Worm (Caenorhabditis elegans): ENCODE data around the gene ifd-2.

The ifd-2 gene

DNA sequence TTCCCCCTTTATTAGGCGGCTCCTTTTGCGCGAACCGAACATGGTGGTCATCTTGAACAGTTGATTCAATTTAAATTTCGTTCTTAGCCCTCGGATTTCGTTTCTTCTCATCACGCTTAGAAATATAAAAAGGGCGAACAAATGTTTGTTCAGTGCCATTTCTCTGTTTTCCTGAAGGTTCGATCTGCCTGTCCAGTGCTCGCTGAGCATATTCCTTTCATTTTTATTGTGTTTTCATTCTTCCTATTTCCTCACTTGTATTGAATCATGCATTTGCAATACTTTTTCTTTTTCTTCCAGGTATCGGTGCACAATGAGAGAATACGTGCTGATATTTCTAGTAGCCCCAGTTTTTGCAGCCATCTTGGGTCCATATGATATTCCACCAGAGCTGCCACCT is 38.3 kb downstream of the ifd-2 start, which contains the start of gene nas-15:
Gene nas-15, plus strand, starts transcription at position 301 of the 400 bp plus-strand sequence.
- TF ChIP-seq bed-1 (GFP tag; IDR thresholded peaks at IDR 0.05) (no peak), ZK185.1 (tag; optimal IDR thresholded peaks at IDR 0.05; ENCODE audit: poor library complexity, severe bottlenecking) (no peak), egl-18 (GFP tag; IDR thresholded peaks at IDR 0.05) (no peak), F23B12.7 (tag; optimal IDR thresholded peaks at IDR 0.05; ENCODE audit: insufficient read depth) (no peak), cebp-2 (GFP tag; IDR thresholded peaks at IDR 0.05) (no peak), snpc-4 (GFP tag; optimal IDR thresholded peaks at IDR 0.05) (no peak), snpc-4 (tag; optimal IDR thresholded peaks at IDR 0.05) (no peak), mel-28 (tag; optimal IDR thresholded peaks at IDR 0.05; ENCODE audit: borderline replicate concordance) (no peak), zim-3 (tag; optimal IDR thresholded peaks at IDR 0.05) (no peak), C06A6.2 (GFP tag; conservative IDR thresholded peaks at IDR 0.05) (no peak), ama-1 (optimal IDR thresholded peaks at IDR 0.05) (no peak), ama-1 (GFP tag; optimal IDR thresholded peaks at IDR 0.05) (no peak), ztf-28 (GFP tag; IDR thresholded peaks at IDR 0.05) (no peak), K11D2.4 (GFP tag; IDR thresholded peaks at IDR 0.05) (no peak), nhr-120 (GFP tag; IDR thresholded peaks at IDR 0.05) (no peak), F37B4.10 (GFP tag; IDR thresholded peaks at IDR 0.05) (no peak), die-1 (tag; optimal IDR thresholded peaks at IDR 0.05) (no peak)

DNA sequence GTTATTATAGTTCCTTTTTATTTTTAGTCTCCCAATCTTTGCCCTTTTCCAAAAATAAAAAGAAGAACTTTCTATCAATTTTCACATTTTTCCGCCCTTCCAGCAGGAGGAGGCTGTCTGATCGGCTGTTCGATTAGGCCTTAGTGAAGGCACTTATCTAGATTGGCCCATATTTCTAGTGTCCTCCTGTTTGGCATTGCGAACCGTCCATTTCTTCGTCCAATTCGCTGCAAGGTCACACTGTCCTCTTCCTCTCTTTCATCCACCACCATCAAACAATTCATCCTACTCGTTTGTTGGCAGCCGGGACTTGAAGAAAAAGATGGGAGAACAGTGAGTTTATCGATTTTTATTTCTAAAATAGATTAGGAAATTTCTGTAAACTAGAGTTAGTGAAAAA is 43.5 kb downstream of the ifd-2 start, which contains the start of gene T04G9.4:
Gene T04G9.4, plus strand, starts transcription at position 293 of the 400 bp plus-strand sequence.
- TF ChIP-seq ztf-6 (GFP tag; IDR thresholded peaks at IDR 0.05) (no peak), ztf-26 (tag; optimal IDR thresholded peaks at IDR 0.05) (no peak), snpc-4 (GFP tag; optimal IDR thresholded peaks at IDR 0.05) (no peak), snpc-4 (tag; optimal IDR thresholded peaks at IDR 0.05) (no peak), B0336.3 (GFP tag; IDR thresholded peaks at IDR 0.05) (no peak), nhr-80 (tag; optimal IDR thresholded peaks at IDR 0.05) (no peak), efl-1 (GFP tag; optimal IDR thresholded peaks at IDR 0.05) (no peak), cebp-1 (GFP tag; IDR thresholded peaks at IDR 0.05) (no peak), cebp-1 (tag; optimal IDR thresholded peaks at IDR 0.05) (no peak), nfyb-1 (GFP tag; IDR thresholded peaks at IDR 0.05) (no peak), B0035.1 (tag; optimal IDR thresholded peaks at IDR 0.05) (no peak), egl-44 (GFP tag; IDR thresholded peaks at IDR 0.05) (no peak), ets-4 (GFP tag; optimal IDR thresholded peaks at IDR 0.05) (no peak), F57C9.4 (tag; optimal IDR thresholded peaks at IDR 0.05) (no peak), egrh-3 (GFP tag; IDR thresholded peaks at IDR 0.05) (no peak), F37B4.10 (GFP tag; IDR thresholded peaks at IDR 0.05) (no peak)

DNA sequence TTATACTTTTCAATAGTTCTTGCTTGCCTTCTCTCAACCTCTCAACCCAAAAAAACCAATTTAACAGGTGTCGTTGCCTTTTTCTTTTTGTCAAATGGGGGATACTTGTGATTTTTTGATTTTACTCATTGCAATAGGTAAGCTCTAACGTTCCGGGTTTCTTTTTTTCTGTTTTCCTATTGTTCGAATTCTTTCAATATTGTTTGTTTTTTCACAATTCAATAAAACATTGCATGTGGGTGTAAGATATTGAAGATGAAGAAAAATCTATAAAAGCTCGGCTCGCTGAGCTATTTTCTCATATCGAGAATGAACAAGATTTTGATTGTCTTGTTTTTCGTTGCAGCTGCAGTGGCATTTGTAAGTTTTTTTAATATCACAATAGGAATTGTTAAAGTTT is 45.2 kb downstream of the ifd-2 start, which contains the start of gene T04G9.7:
Gene T04G9.7, plus strand, starts transcription at position 301 of the 400 bp plus-strand sequence.
- no peak for TF ChIP-seq K12H6.12 (tag; optimal IDR thresholded peaks at IDR 0.05)
- TF ChIP-seq sea-2 (GFP tag; IDR thresholded peaks at IDR 0.05) = no peak
- TF ChIP-seq Y53G8AR.9 (GFP tag; conservative IDR thresholded peaks at IDR 0.05) = no peak
- TF ChIP-seq mes-4 (tag; optimal IDR thresholded peaks at IDR 0.05) = no peak
- TF ChIP-seq madf-10 (tag; optimal IDR thresholded peaks at IDR 0.05) = no peak
- TF ChIP-seq lin-35 (GFP tag; optimal IDR thresholded peaks at IDR 0.05) = no peak
- TF ChIP-seq ceh-79 (tag; optimal IDR thresholded peaks at IDR 0.05) = no peak
- TF ChIP-seq dpff-1 (tag; optimal IDR thresholded peaks at IDR 0.05) = no peak
- TF ChIP-seq egl-44 (GFP tag; IDR thresholded peaks at IDR 0.05) = no peak
- TF ChIP-seq hsf-1 (GFP tag; IDR thresholded peaks at IDR 0.05) = no peak
- no peak for TF ChIP-seq aptf-2 (GFP tag; conservative IDR thresholded peaks at IDR 0.05)
- TF ChIP-seq somi-1 (GFP tag; optimal IDR thresholded peaks at IDR 0.05) = no peak
- TF ChIP-seq ekl-4 (GFP tag; IDR thresholded peaks at IDR 0.05) = no peak
- TF ChIP-seq ceh-27 (GFP tag; optimal IDR thresholded peaks at IDR 0.05) = no peak
- no peak for TF ChIP-seq F57A8.1 (GFP tag; optimal IDR thresholded peaks at IDR 0.05)

Data from whole organism, young adult.